Worm (Caenorhabditis elegans) whole organism, late embryonic: ENCODE measurements around the gene tpa-1.

ENCODE experiments used
- C08G9.2 ChIP-seq: sonication (generic microtip); optimal IDR thresholded peaks from 2 replicates; lab custom pipeline; 2016; ENCODE audit warnings: mild to moderate bottlenecking, missing genetic modification characterization, moderate library complexity, missing compliant biosample characterization
- C38D4.7 ChIP-seq: fragments of 200-800 bp; sonication (Bioruptor generic); optimal IDR thresholded peaks from 2 replicates; lab custom pipeline; 2018; ENCODE audit warnings: mild to moderate bottlenecking, missing genetic modification characterization, moderate library complexity, missing compliant biosample characterization
- K02D7.2 ChIP-seq: sonication (generic microtip); optimal IDR thresholded peaks from 2 replicates; lab custom pipeline; 2017; ENCODE audit warnings: mild to moderate bottlenecking, missing genetic modification characterization, missing compliant biosample characterization
- K09A11.1 ChIP-seq: sonication (generic microtip); optimal IDR thresholded peaks from 2 replicates; lab custom pipeline; 2017; ENCODE audit warnings: antibody characterized with exemption, mild to moderate bottlenecking, missing genetic modification characterization, missing compliant biosample characterization; ENCODE audit not compliant: insufficient read depth
- T23F11.4 ChIP-seq: fragments of 200-800 bp; sonication (Bioruptor generic); optimal IDR thresholded peaks from 2 replicates; lab custom pipeline; 2018; ENCODE audit warnings: mild to moderate bottlenecking, missing genetic modification characterization, missing compliant biosample characterization
- ama-1 ChIP-seq: fragments of 150-350 bp; optimal IDR thresholded peaks from 2 replicates; lab custom pipeline; 2014
- ceh-19 ChIP-seq: fragments of 200-800 bp; sonication (Bioruptor generic); optimal IDR thresholded peaks from 2 replicates; lab custom pipeline; 2018; ENCODE audit warnings: mild to moderate bottlenecking, missing genetic modification characterization, missing compliant biosample characterization
- ceh-2 ChIP-seq: sonication (generic microtip); optimal IDR thresholded peaks from 2 replicates; lab custom pipeline; 2016; ENCODE audit warnings: missing genotype, missing genetic modification characterization, missing compliant biosample characterization
- ceh-22 ChIP-seq: sonication (generic microtip); optimal IDR thresholded peaks from 2 replicates; lab custom pipeline; 2017; ENCODE audit warnings: missing biosample characterization, missing genetic modification characterization
- ceh-30 ChIP-seq: fragments of 150-350 bp; optimal IDR thresholded peaks from 2 replicates; lab custom pipeline; 2014; ENCODE audit warnings: missing biosample characterization, missing genetic modification characterization
- ceh-34 ChIP-seq: sonication (generic microtip); optimal IDR thresholded peaks from 2 replicates; lab custom pipeline; 2016; ENCODE audit warnings: mild to moderate bottlenecking, missing genetic modification characterization, missing compliant biosample characterization
- ceh-45 ChIP-seq: fragments of 200-800 bp; sonication (Bioruptor generic); IDR thresholded peaks from 2 replicates; pipeline ENCODE4 v1.3.6; 2022; ENCODE audit warnings: missing genetic modification reagents, missing genetic modification characterization, missing compliant biosample characterization
- ceh-48 ChIP-seq: sonication (generic microtip); optimal IDR thresholded peaks from 2 replicates; lab custom pipeline; 2016; ENCODE audit warnings: missing genetic modification characterization, inconsistent platforms, missing compliant biosample characterization
- ceh-6 ChIP-seq: fragments of 200-800 bp; sonication (Bioruptor generic); optimal IDR thresholded peaks from 2 replicates; lab custom pipeline; 2018; ENCODE audit warnings: mild to moderate bottlenecking, missing genetic modification characterization, missing compliant biosample characterization
- ceh-9 ChIP-seq: sonication (generic microtip); optimal IDR thresholded peaks from 2 replicates; lab custom pipeline; 2016; ENCODE audit warnings: mild to moderate bottlenecking, missing genetic modification characterization, inconsistent platforms, missing compliant biosample characterization
- dmd-4 ChIP-seq: sonication (generic microtip); optimal IDR thresholded peaks from 2 replicates; lab custom pipeline; 2016; ENCODE audit warnings: borderline replicate concordance, missing genetic modification characterization, missing compliant biosample characterization
- elt-2 ChIP-seq: sonication (generic microtip); optimal IDR thresholded peaks from 2 replicates; lab custom pipeline; 2016; ENCODE audit warnings: missing genetic modification reagents, missing genetic modification characterization, missing compliant biosample characterization
- eyg-1 ChIP-seq: sonication (generic microtip); optimal IDR thresholded peaks from 2 replicates; lab custom pipeline; 2016; ENCODE audit warnings: missing genotype, missing genetic modification characterization, missing compliant biosample characterization
- fax-1 ChIP-seq: sonication (generic microtip); optimal IDR thresholded peaks from 2 replicates; lab custom pipeline; 2016; ENCODE audit warnings: missing genotype, missing genetic modification characterization, missing compliant biosample characterization
- fkh-6 ChIP-seq: sonication (generic microtip); optimal IDR thresholded peaks from 2 replicates; lab custom pipeline; 2016; ENCODE audit warnings: missing genetic modification characterization, missing compliant biosample characterization
- hlh-13 ChIP-seq: fragments of 200-800 bp; sonication (Bioruptor generic); optimal IDR thresholded peaks from 2 replicates; lab custom pipeline; 2018; ENCODE audit warnings: mild to moderate bottlenecking, missing genetic modification characterization, missing compliant biosample characterization
- hlh-15 ChIP-seq: sonication (generic microtip); optimal IDR thresholded peaks from 2 replicates; lab custom pipeline; 2016; ENCODE audit warnings: missing genetic modification characterization, missing compliant biosample characterization
- hlh-8 ChIP-seq: sonication (generic microtip); optimal IDR thresholded peaks from 2 replicates; lab custom pipeline; 2016; ENCODE audit warnings: missing genotype, missing genetic modification characterization, missing compliant biosample characterization
- lim-6 ChIP-seq: sonication (generic microtip); optimal IDR thresholded peaks from 2 replicates; lab custom pipeline; 2016; ENCODE audit warnings: missing genetic modification characterization, missing compliant biosample characterization
- madf-2 ChIP-seq: sonication (generic microtip); optimal IDR thresholded peaks from 2 replicates; lab custom pipeline; 2017; ENCODE audit warnings: missing genetic modification characterization, missing compliant biosample characterization
- mec-3 ChIP-seq: sonication (generic microtip); optimal IDR thresholded peaks from 2 replicates; lab custom pipeline; 2016; ENCODE audit warnings: borderline replicate concordance, missing genetic modification characterization, missing compliant biosample characterization
- nfya-1 ChIP-seq: sonication (generic microtip); optimal IDR thresholded peaks from 2 replicates; lab custom pipeline; 2017; ENCODE audit warnings: missing genetic modification characterization, mild to moderate bottlenecking, missing compliant biosample characterization, antibody characterized with exemption, moderate library complexity
- odd-2 ChIP-seq: sonication (generic microtip); optimal IDR thresholded peaks from 2 replicates; lab custom pipeline; 2017; ENCODE audit warnings: antibody characterized with exemption, mild to moderate bottlenecking, missing genetic modification characterization, missing compliant biosample characterization
- pag-3 ChIP-seq: sonication (generic microtip); optimal IDR thresholded peaks from 2 replicates; lab custom pipeline; 2016; ENCODE audit warnings: missing compliant biosample characterization, missing genetic modification characterization, borderline replicate concordance
- pax-1 ChIP-seq: fragments of 150-350 bp; optimal IDR thresholded peaks from 2 replicates; lab custom pipeline; 2014; ENCODE audit warnings: missing biosample characterization, missing genetic modification characterization
- pqm-1 ChIP-seq: sonication (generic microtip); optimal IDR thresholded peaks from 2 replicates; lab custom pipeline; 2016; ENCODE audit warnings: missing genetic modification characterization, missing compliant biosample characterization
- sox-2 ChIP-seq: fragments of 200-800 bp; sonication (Bioruptor generic); IDR thresholded peaks from 2 replicates; pipeline ENCODE4 v1.3.6; 2022; ENCODE audit warnings: missing genetic modification reagents, missing genetic modification characterization, missing compliant biosample characterization
- sox-4 ChIP-seq: sonication (generic microtip); optimal IDR thresholded peaks from 2 replicates; lab custom pipeline; 2017; ENCODE audit warnings: mild to moderate bottlenecking, missing genetic modification characterization, inconsistent platforms, missing compliant biosample characterization
- syd-9 ChIP-seq: sonication (generic microtip); optimal IDR thresholded peaks from 2 replicates; lab custom pipeline; 2016; ENCODE audit warnings: mild to moderate bottlenecking, missing genetic modification characterization, moderate library complexity, missing compliant biosample characterization
- tbx-2 ChIP-seq: sonication (generic microtip); optimal IDR thresholded peaks from 2 replicates; lab custom pipeline; 2016; ENCODE audit warnings: missing genetic modification characterization, missing compliant biosample characterization
- unc-42 ChIP-seq: sonication (generic microtip); optimal IDR thresholded peaks from 2 replicates; lab custom pipeline; 2016; ENCODE audit warnings: missing genotype, missing genetic modification characterization, missing compliant biosample characterization
- unc-55 ChIP-seq: sonication (generic microtip); optimal IDR thresholded peaks from 2 replicates; lab custom pipeline; 2017; ENCODE audit warnings: missing biosample characterization, missing genetic modification reagents, missing genetic modification characterization
- unc-86 ChIP-seq: sonication (generic microtip); optimal IDR thresholded peaks from 2 replicates; lab custom pipeline; 2016; ENCODE audit warnings: missing genetic modification characterization, missing compliant biosample characterization
- zip-5 ChIP-seq: sonication (generic microtip); optimal IDR thresholded peaks from 2 replicates; lab custom pipeline; 2016; ENCODE audit warnings: missing genetic modification characterization, missing compliant biosample characterization

Gene tpa-1

DNA sequence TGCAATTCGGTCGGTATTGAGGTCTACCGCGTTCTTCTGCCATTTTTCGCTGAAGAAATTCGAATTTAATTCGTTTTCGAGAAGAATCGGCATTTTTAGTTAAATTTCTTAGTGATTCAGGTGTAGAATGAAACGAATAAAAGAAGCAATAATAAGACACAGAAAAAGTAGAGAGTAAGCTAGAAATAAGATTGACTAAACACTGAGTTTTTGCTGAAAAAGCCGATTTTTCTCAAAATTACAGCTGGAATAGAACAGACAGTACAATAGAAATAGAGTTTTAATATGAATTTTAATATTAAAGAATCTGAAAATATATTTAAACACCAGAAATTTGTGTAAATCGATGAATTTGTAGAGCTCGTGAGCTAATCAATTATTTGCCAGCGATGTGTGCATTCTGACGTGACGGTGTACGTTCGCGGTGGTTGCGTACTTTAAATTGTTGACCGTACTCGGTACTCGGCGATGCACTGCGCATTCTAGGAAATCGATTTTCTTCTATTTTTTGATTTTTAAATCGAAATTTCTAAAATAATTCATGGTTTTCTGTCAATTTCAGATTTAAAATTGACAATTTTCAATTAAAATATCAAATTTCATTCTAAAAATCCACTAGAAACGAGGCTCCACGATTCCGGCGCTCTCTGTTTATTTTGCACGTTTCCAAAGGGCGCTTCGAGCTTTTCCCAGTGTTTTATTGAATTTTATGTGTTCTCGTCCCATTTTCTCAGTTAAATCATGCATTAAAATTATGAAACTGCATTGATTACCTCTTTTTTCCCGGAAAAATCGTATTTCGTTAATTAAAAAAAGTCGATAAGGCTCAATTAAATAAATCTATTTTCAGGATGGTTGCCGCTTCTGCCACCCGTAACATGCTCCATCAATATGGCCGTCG lies 34.4 kb downstream of the tpa-1 start, which contains the start of the genes grld-1 and cox-6C (continued):
- TF ChIP-seq nfya-1 (tag; lab: Kevin White, UChicago) (peak; percentile 59), syd-9 (tag; lab: Kevin White, UChicago) (no peak), mec-3 (tag; lab: Kevin White, UChicago) (no peak), tbx-2 (peak; percentile 6), pax-1 (no peak), sox-2 (no peak), hlh-13 (GFP tag; lab: Kevin White, UChicago) (no peak), hlh-8 (tag; lab: Kevin White, UChicago) (no peak), ceh-6 (no peak), fkh-6 (tag; lab: Kevin White, UChicago) (no peak), C08G9.2 (tag; lab: Kevin White, UChicago) (no peak), K09A11.1 (tag; lab: Kevin White, UChicago) (peak; percentile 58), ceh-2 (tag; lab: Kevin White, UChicago) (no peak)

- TF ChIP-seq elt-2 (tag; lab: Kevin White, UChicago) (peak; percentile 21), ceh-19 (peak; percentile 22), ceh-2 (tag; lab: Kevin White, UChicago) (no peak)
These were observed 36.7 kb downstream of the tpa-1 start for ce11 chrIV:128525-128924.

ce11 chrIV:130150-130549 lies 38.4 kb downstream of the tpa-1 start:
- TF ChIP-seq nfya-1 (tag; lab: Kevin White, UChicago) = no peak
- TF ChIP-seq K02D7.2 (tag; lab: Kevin White, UChicago) = no peak
- no peak for TF ChIP-seq ceh-34 (tag; lab: Kevin White, UChicago)
- no peak for TF ChIP-seq ama-1 (lab: Kevin White, UChicago)
- no peak for TF ChIP-seq ceh-30
- no peak for TF ChIP-seq ceh-45 (GFP tag; lab: Robert Waterston, UW)
- TF ChIP-seq lim-6 (tag; lab: Kevin White, UChicago) = no peak
- TF ChIP-seq unc-55 (GFP tag; lab: Kevin White, UChicago) = no peak
- no peak for TF ChIP-seq pax-1
- TF ChIP-seq, all 69 proteins: peak for 0

- TF ChIP-seq odd-2 (tag; lab: Kevin White, UChicago) (no peak), pqm-1 (no peak), unc-42 (tag; lab: Kevin White, UChicago) (peak; percentile 5), fkh-6 (tag; lab: Kevin White, UChicago) (no peak), sox-4 (tag; lab: Kevin White, UChicago) (no peak), lim-6 (tag; lab: Kevin White, UChicago) (no peak), fax-1 (tag; lab: Kevin White, UChicago) (no peak), eyg-1 (tag; lab: Kevin White, UChicago) (no peak), ceh-22 (tag; lab: Kevin White, UChicago) (no peak), madf-2 (peak; percentile 3), tbx-2 (peak; percentile 6), hlh-15 (tag; lab: Kevin White, UChicago) (no peak), C08G9.2 (tag; lab: Kevin White, UChicago) (no peak)
- TF ChIP-seq, all 69 proteins: peak for 3
These were observed 40.3 kb downstream of the tpa-1 start, which contains the start of gene daf-1 for ce11 chrIV:132095-132494. Gene daf-1 (plus strand): TSS chrIV:132416.

- TF ChIP-seq unc-86 (tag; lab: Kevin White, UChicago) = no peak
- TF ChIP-seq ceh-9 = no peak
- no peak for TF ChIP-seq ceh-48 (tag; lab: Kevin White, UChicago)
- no peak for TF ChIP-seq zip-5
- TF ChIP-seq hlh-13 (GFP tag; lab: Kevin White, UChicago) = no peak
- TF ChIP-seq ama-1 (lab: Kevin White, UChicago) = no peak
- TF ChIP-seq T23F11.4 (GFP tag; lab: Kevin White, UChicago) = no peak
- no peak for TF ChIP-seq dmd-4
- no peak for TF ChIP-seq K02D7.2 (tag; lab: Kevin White, UChicago)
- TF ChIP-seq pag-3 (tag; lab: Kevin White, UChicago) = no peak
- no peak for TF ChIP-seq fkh-6 (tag; lab: Kevin White, UChicago)
- no peak for TF ChIP-seq C38D4.7
These were observed 42.2 kb downstream of the tpa-1 start for ce11 chrIV:133968-134367.
